Worm (Caenorhabditis elegans) whole organism, early embryonic: ENCODE data around the gene T24B8.4.

Source experiments
- ama-1 ChIP-seq: fragments of 150-350 bp; optimal IDR thresholded peaks from 2 replicates; lab custom pipeline; 2014
- ceh-13 ChIP-seq: fragments of 200-800 bp; sonication (Bioruptor generic); optimal IDR thresholded peaks from 2 replicates; lab custom pipeline; 2018; ENCODE audit warnings: mild to moderate bottlenecking, missing genetic modification characterization, missing compliant biosample characterization
- ceh-36 ChIP-seq: sonication (generic microtip); optimal IDR thresholded peaks from 2 replicates; lab custom pipeline; 2016; ENCODE audit warnings: missing genetic modification characterization, inconsistent platforms, missing compliant biosample characterization
- flt-1 ChIP-seq: fragments of 200-800 bp; sonication (Bioruptor generic); IDR thresholded peaks from 2 replicates; pipeline ENCODE4 v1.3.6; 2022; ENCODE audit warnings: missing genetic modification characterization, missing compliant biosample characterization
- scrt-1 ChIP-seq: fragments of 200-800 bp; sonication (Bioruptor generic); IDR thresholded peaks from 2 replicates; pipeline ENCODE4 v1.3.6; 2022; ENCODE audit warnings: missing genetic modification characterization, missing compliant biosample characterization
- tra-4 ChIP-seq: sonication (generic microtip); optimal IDR thresholded peaks from 2 replicates; lab custom pipeline; 2017; ENCODE audit warnings: missing genetic modification characterization, missing compliant biosample characterization

- no peak for TF ChIP-seq ceh-13 (GFP tag; lab: Kevin White, UChicago)
- TF ChIP-seq flt-1, result no peak
- no peak for TF ChIP-seq tra-4 (tag; lab: Kevin White, UChicago)
- TF ChIP-seq scrt-1, result peak; percentile 66; the same call in 1 of the 2 replicates
- TF ChIP-seq ama-1 (lab: Kevin White, UChicago), result no peak
- TF ChIP-seq ceh-36 (tag; lab: Kevin White, UChicago), result no peak
These were observed 16.0 kb downstream of the T24B8.4 start, which contains the start of gene chmp-7 for ce11 chrII:9054604-9055003.
